Fruit fly (Drosophila melanogaster) whole organism: ENCODE results near the gene CG5181.

Experiments used
- CG8478 ChIP-seq: fragments of >200 bp; optimal IDR thresholded peaks from 2 replicates; lab custom pipeline; 2018; ENCODE audit warnings: inconsistent platforms
- Dll ChIP-seq: fragments of >200 bp; optimal IDR thresholded peaks from 2 replicates; lab custom pipeline; 2017
- EcR ChIP-seq, 2 experiments: fragments of >200 bp; optimal IDR thresholded peaks; 2 replicates each; lab custom pipeline; 2017; ENCODE audit warnings: missing biosample characterization in 2 of 2, missing genetic modification characterization in 2 of 2, missing genetic modification reagents in 2 of 2
- pan ChIP-seq: fragments of >200 bp; optimal IDR thresholded peaks from 2 replicates; lab custom pipeline; 2017
- psq ChIP-seq: fragments of >200 bp; optimal IDR thresholded peaks from 2 replicates; lab custom pipeline; 2017
- usp ChIP-seq: fragments of >200 bp; optimal IDR thresholded peaks from 2 replicates; lab custom pipeline; 2017; ENCODE audit warnings: missing biosample characterization, missing genetic modification characterization, mixed read lengths

The CG5181 gene

DNA sequence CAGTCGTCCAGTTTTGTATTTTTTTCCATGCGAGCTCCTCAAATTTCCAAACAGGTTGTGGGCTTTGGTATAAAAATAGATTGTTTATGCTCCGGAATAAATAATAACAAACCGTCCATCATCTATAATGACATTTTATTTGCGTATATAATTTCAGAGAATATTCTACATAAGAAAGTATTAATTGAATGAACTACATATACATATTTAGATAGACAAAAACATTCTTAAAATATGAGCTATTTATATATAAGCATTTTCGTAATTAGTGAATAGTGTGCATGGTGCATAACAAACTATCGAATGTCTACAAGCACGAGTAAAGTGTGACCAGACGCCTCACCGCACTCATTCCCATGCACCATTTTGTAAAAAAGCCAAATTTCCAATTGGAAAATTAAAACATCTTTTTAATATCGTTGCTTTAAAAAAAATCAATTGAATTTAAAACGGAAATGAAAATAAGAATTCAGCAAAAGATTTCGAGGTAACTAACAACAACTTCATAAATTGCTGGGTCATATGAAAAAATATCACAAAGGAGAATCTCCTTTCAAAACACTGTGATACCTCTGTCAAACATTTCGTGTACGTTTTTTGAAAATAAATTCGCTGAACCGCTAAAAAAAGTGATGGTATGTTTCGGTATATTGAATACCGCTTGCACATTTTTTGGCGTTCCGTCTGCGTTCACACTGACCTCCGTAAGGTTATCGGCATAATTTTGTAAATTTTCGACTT, 16.9 kb upstream of the CG5181 start, which contains the start of gene muc:
muc (plus strand) TSS at position 541 of the 741 bp plus-strand sequence.
- TF ChIP-seq psq (lab: Kevin White, UChicago) (no peak), usp (GFP tag; lab: Kevin White, UChicago) (no peak), EcR (GFP tag; optimal IDR thresholded peaks at IDR 0.05; lab: Kevin White, UChicago) (no peak), CG8478 (lab: Kevin White, UChicago) (no peak), Dll (lab: Kevin White, UChicago) (no peak), pan (no peak)

DNA sequence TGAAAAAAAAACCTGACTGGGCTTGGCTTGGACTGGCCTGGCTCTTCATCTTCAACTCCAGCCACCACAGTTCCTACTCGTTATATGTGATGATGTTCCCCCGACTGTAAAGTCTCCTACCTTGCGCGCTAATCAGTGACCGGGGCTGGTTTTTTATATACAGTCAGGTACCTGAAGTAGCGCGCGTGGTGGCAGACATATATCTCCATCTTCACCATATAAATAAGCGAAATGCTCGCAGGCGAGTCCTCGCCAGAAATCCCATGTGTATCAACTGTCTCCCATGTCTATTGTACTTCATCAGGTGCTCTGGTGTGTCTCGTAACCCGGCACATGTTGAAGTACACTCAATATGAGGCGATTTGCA, 16.1 kb upstream of the CG5181 start:
- TF ChIP-seq psq (lab: Kevin White, UChicago) = no peak
- TF ChIP-seq usp (GFP tag; lab: Kevin White, UChicago) = no peak
- no peak for TF ChIP-seq CG8478 (lab: Kevin White, UChicago)
- no peak for TF ChIP-seq EcR (GFP tag; optimal IDR thresholded peaks at IDR 0.05; lab: Kevin White, UChicago)
- TF ChIP-seq Dll (lab: Kevin White, UChicago) = no peak
- TF ChIP-seq pan = no peak

DNA sequence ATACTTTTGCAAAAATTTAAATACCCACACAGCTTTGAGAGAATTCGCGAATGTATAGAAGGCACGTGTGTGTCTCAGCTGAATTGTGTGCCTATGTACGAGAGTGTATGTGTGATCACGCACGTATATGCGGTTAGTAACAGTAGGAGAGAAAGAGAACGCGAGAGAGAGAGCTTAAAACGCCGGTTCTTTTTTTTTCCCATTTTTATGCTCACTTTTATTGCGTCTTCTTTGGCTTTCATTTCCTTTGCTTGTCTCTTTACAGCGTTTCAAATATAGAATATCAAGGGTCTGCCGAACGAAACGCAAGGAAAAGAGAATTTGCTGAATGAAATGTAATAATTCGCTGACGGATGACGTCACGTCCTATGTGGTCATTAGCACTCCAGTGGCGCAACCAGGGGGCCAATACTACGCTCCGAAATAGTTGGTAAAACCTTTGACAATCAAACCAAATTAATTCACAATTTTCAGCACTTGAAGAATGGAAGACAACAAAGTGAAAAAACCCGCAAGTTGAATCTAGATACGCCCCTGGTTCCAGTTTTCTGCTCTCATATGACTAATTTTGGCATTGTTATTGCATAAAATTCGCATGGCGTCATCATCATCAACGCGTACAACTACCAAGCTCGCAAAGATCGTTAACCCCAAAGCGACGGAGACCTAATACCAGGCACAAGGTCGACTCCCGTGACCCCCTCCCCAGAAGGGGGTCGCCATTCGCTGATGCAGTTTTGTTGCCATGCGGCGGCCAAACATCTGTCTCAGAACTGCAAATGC, 15.5 kb upstream of the CG5181 start:
- TF ChIP-seq Dll (lab: Kevin White, UChicago) (no peak), EcR (GFP tag; optimal IDR thresholded peaks at IDR 0.05; lab: Kevin White, UChicago) (peak in 1 of 2 experiments; percentile 64), psq (lab: Kevin White, UChicago) (peak; percentile 19)

DNA sequence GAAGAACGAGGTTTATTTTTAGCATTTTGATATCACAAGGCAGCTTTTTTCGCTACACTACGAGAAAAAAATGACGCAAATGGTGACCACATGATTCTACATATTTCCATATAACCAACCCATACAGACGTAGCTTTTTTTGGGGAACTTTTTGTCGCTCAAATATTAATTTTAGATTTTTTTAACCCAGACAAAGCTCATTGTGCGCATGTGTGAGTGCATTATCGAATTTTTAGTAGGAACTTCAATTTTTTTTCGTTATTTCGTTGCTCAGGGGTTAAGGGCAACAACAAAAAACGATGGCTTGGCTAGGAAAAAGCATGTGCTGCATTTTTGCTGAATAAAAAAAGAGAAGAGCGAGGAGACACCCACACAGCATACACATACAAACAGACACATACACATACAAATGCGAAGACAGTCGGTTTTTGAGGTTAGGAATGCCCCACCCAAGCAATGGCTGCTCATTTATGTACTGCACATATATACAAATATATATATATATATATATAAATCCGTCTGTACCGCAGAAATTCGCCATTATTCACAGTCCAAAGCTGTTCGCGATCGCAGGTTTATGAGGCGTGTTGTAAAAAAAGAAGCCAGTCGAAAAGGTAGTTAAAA, 14.8 kb upstream of the CG5181 start:
- TF ChIP-seq usp (GFP tag; lab: Kevin White, UChicago) (no peak), pan (no peak), psq (lab: Kevin White, UChicago) (no peak), EcR (GFP tag; optimal IDR thresholded peaks at IDR 0.05; lab: Kevin White, UChicago) (no peak), CG8478 (lab: Kevin White, UChicago) (peak; percentile 16), Dll (lab: Kevin White, UChicago) (no peak)

DNA sequence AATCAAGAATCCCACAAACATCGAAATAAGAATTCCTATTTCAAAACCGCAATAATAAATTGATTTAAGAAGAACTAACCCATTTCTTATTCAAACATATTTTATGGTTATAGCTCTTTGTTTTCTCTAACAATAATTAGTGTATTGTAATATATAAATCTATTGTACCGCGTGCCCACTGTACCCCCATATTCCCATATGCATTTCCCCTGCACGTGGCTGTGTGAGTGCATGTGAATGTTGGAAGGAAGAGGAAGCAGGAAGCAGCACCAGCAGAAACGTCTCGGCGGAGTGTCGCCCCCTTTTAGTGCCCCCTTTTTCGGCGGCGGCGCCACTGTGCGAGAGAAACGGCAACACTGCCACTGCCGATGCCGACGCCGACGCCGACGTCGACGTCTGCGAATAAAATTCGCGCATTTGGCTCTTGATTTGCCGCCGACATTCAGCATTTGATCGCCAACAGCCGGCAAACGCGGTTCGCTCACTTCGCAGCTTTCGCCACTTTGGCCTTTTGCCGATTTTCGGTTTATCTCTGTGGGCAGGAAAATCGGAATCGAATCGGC, 13.8 kb upstream of the CG5181 start:
- TF ChIP-seq pan (no peak), EcR (GFP tag; optimal IDR thresholded peaks at IDR 0.05; lab: Kevin White, UChicago) (peak in 1 of 2 experiments; percentile 6)

DNA sequence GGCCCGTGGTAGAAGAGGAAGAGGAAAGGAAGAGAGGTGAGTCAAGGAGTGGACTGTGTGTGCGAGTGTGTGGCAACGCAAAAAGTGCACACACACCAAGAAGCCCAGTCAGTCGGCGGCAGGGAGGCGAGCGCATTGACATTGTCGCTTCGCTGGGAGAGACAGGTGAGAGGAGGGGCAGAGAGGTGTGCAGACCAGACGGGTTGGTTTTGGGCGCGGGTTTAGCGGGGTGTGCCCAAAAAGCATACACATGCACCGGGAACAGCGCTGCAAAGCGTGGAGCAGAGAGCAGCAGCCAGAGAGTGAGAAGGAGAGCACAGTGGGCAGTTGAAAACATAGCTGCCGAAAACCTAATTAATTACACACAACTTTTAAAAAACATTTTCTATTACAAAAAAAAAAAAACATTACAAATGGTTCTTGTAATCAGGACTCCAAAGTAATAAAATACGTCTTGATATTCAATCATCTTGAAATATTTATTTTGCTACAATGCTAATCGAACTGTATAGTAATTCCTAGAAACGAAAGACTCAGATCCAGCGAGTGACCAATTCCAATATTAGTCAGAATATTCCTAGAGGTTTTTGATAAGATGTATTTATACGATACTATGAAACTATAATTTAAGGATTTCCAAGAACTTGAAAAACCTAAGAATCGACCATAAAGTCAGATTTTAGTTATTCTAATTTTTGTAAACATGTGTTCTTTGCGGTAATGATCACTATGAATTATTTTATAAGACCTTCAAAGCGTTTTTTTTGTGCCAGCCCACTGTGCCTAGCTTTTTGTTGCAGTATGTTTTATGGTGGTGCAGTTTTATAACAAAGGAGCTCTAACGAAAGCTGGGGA, 13.0 kb upstream of the CG5181 start:
- TF ChIP-seq psq (lab: Kevin White, UChicago) = no peak
- no peak for TF ChIP-seq pan
- peak; percentile 44 for TF ChIP-seq Dll (lab: Kevin White, UChicago)
- TF ChIP-seq usp (GFP tag; lab: Kevin White, UChicago) = no peak
- TF ChIP-seq CG8478 (lab: Kevin White, UChicago) = no peak
- TF ChIP-seq EcR (GFP tag; optimal IDR thresholded peaks at IDR 0.05; lab: Kevin White, UChicago) = peak; percentile 92 to 99

DNA sequence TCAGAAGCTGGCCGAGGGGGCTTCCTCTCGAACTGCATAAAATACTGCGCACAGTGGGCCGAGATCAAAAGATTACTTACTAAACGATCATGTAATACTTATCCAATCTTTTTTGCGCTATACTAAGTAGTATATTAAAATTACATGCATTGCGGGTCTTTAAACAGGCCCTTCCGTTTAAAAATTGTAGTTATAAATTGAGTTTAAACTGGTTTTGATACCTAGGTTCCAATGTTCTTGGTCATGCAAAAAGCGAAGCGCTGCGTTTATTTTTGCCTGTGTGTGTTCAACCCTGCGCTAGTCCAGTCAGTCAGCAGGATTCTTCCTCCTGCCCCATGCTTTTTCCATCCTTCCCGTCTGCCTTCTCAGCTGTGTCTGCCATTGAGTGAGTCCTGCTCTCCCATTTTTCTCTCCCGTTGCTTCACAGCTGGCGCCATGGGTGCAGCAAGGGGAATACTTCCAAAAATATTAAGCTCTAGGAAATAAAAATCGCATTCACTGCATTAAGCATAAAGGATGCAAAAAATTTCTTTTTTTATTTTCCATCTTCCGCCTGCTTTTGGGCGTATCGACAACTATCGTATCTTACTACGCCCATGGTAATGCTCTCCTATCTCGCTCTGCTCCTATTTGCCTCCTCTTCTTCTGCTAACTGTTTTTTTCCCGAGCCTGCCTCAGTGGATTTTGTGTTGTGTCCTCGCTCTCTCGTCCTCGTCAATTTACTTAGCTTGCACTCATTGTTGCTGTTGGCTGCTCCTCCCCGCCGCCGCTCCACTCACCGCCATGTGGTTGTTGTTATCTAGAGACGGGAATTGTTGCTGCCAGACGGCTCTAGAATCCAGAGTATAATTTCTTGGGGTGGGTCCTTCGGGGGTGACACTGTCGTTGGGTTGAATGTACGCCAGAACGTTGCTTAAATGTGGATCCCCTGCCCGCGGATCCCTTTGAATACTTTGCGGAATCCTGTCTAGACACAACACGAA, 11.0 kb upstream of the CG5181 start:
- TF ChIP-seq CG8478 (lab: Kevin White, UChicago) (no peak), pan (no peak), EcR (GFP tag; optimal IDR thresholded peaks at IDR 0.05; lab: Kevin White, UChicago) (peak in 1 of 2 experiments; percentile 8)

DNA sequence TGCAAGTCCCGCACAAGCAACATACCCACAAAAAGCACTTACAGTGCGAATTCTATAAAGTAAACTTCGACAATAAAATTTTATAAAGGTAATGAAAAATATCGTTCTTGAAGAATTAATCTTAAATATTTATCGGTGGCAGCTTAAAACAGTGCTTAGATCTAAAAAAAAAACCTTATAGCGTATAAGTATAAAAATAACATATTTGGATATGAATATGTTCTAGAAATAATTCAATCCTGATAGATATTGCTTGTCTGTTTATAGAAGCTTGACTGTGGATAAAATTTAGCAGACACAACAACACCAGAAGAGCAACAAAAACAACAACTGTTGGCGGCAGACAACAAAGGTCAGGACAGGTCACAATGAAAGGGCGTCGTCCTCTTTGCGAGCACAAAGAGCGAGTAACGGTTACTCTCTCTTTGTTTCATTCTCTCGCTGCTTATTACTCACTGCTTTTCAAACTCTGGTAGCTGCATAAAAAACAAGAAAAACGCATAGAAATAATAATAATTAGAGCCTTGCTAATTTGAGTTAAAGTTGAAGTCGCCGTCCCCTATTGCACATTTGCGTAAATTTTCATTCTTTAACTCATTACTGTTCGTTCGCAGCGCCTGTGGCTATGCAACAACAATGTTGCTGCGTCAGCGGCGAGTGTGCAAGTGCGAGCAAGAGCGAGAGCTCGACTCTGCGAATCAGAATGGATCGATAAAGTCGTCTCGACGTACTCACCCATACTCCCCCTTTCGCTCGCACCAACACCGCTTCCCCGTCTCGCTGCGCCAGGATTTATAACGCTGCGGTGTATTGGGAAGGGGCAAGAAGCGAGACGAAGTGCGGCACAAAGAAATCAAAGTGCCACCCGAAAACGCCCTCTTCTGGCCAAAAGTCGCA, 10.0 kb upstream of the CG5181 start:
- TF ChIP-seq pan (no peak), EcR (GFP tag; optimal IDR thresholded peaks at IDR 0.05; lab: Kevin White, UChicago) (peak; percentile 38 to 85)

DNA sequence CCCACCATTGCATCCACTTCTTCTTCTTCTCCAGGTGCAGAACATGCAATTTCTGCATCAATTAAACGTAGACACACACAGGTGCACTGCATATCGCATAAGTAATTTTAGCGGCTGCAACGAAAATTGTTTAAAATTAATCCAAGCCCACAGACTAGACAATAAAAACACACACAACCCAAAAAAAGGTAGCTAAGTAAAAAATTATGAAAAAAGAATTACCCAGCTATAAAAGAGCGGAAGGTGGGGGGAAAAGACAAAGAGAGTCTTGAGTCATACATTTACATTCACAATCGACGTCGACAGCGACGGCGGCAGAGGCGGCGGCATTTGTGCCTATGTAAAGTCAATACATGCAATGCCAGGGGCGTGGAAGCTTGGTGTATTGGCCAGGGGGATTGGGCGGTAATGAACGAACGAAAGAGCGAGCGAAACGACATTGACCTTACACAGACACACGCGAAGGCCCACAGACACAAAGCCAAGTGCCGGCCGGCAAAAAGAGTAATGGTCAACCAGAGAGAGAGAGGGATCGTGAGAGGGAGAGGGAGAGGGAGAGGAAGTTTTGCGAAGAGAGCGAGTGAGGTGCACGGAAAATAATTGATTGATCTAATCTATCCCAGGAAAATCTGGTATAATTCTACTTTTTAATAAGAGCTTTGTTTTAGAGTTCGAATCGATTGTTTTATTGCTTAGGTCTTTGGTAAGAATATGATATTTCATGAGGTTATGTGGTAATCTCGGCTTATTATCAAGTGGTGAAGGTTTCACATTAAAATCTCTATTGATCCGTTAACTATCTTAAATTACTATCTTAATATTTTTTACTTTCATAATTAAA, 8.8 kb upstream of the CG5181 start:
- peak; percentile 68 to 90 for TF ChIP-seq EcR (GFP tag; optimal IDR thresholded peaks at IDR 0.05; lab: Kevin White, UChicago)
- TF ChIP-seq pan = no peak
